Worm (Caenorhabditis elegans): ENCODE results near the gene flh-2.

ce11 chrIII:4905405-4905804 lies 46.5 kb upstream of the flh-2 start, which contains the start of gene F26F4.8:
- TF ChIP-seq R02D3.7 (tag; optimal IDR thresholded peaks at IDR 0.05) (no peak), sma-9 (GFP tag; optimal IDR thresholded peaks at IDR 0.05) (no peak), sma-9 (tag; optimal IDR thresholded peaks at IDR 0.05) (no peak), lin-39 (tag; optimal IDR thresholded peaks at IDR 0.05) (no peak), C34F6.9 (tag; optimal IDR thresholded peaks at IDR 0.05) (peak; percentile 55), unc-39 (tag; optimal IDR thresholded peaks at IDR 0.05) (no peak), sem-4 (tag; optimal IDR thresholded peaks at IDR 0.05) (no peak), ama-1 (optimal IDR thresholded peaks at IDR 0.05) (no peak)
